Fruit fly (Drosophila melanogaster): ENCODE data around the gene BG642312.

BG642312 gene

DNA sequence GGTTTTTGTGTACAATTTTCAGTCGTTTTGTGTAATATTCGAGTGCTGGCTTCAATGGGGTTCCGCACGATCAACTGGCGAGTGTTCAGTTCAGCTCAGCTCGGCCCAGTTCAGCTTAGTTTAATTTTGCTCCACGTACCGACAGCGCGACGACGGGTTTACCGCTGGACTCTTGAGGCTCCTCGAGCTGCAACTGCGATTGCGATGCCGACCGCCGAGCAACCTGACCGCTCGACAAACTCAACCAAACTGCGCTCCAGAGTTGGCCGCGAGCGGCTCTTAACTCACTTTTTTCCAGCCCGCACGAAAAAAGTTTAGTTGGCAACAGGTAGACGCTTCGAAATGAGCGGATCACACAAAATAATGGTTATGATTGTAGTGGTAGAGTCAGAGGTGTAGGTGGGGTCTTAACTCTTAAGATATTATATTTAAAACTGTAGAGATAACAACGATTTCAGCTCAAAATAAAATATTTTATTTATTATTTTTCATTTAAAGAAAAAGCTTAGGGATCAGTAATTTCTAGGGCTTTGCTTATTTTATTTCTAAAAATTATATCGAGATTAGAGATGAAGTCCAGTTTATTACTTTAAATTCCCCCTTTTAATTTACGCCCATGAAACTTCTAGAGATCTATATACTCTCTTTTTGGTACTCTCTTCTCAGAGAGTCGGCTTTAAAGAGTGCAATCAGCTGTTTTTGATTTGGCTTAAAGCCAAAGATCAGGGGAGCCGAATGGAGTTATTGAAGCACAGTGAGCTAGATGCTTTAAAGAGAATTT is 23.4 kb upstream of the BG642312 start, which contains the start of gene Best2 (continued):
- TF ChIP-seq CG10209 (GFP tag; optimal IDR thresholded peaks at IDR 0.05) (peak; percentile 81), kni (GFP tag; optimal IDR thresholded peaks at IDR 0.05) (peak; percentile 71), CG16813 (GFP tag; IDR thresholded peaks at IDR 0.05; ENCODE audit: partially characterized antibody) (no peak), CG10431 (GFP tag; optimal IDR thresholded peaks at IDR 0.05) (peak; percentile 66), fd64A (GFP tag; optimal IDR thresholded peaks at IDR 0.05) (peak; percentile 14), TFAM (GFP tag; optimal IDR thresholded peaks at IDR 0.05) (no peak), NC2β (GFP tag; optimal IDR thresholded peaks at IDR 0.05) (peak; percentile 39), Myb (GFP tag; optimal IDR thresholded peaks at IDR 0.05) (peak; percentile 37), Hand (GFP tag; optimal IDR thresholded peaks at IDR 0.05) (peak; percentile 73), tap (tag; optimal IDR thresholded peaks at IDR 0.05) (peak; percentile 76), rib (GFP tag; IDR thresholded peaks at IDR 0.05) (peak; percentile 86), emc (GFP tag; optimal IDR thresholded peaks at IDR 0.05) (peak; percentile 43), az2 (GFP tag; optimal IDR thresholded peaks at IDR 0.05) (peak; percentile 85), Bgb (GFP tag; IDR thresholded peaks at IDR 0.05; ENCODE audit: partially characterized antibody) (peak; percentile 22; the same call in 1 of the 2 replicates), ewg (GFP tag; optimal IDR thresholded peaks at IDR 0.05) (peak; percentile 74), otp (GFP tag; IDR thresholded peaks at IDR 0.05) (peak; percentile 88), Chrac-16 (GFP tag; optimal IDR thresholded peaks at IDR 0.05) (peak; percentile 83), CG12071 (GFP tag; optimal IDR thresholded peaks at IDR 0.05) (no peak), Sry-δ (GFP tag; optimal IDR thresholded peaks at IDR 0.05) (peak; percentile 22), CG15601 (tag; optimal IDR thresholded peaks at IDR 0.05) (peak; percentile 83), Fer2 (tag; optimal IDR thresholded peaks at IDR 0.05) (peak; percentile 79), toy (GFP tag; IDR thresholded peaks at IDR 0.05) (peak; percentile 83; the same call in 1 of the 2 replicates), amos (GFP tag; IDR thresholded peaks at IDR 0.05; ENCODE audit: partially characterized antibody) (peak; percentile 34; the same call in 1 of the 2 replicates), wdn (GFP tag; IDR thresholded peaks at IDR 0.05) (peak; percentile 86), NC2α (GFP tag; optimal IDR thresholded peaks at IDR 0.05) (peak; percentile 4), cas (GFP tag; IDR thresholded peaks at IDR 0.05) (peak; percentile 75), ham (GFP tag; IDR thresholded peaks at IDR 0.05) (peak; percentile 76; the same call in 1 of the 2 replicates), ken (GFP tag; IDR thresholded peaks at IDR 0.05) (peak; percentile 84), Hmx (GFP tag; optimal IDR thresholded peaks at IDR 0.05) (peak; percentile 57), CG34224 (GFP tag; IDR thresholded peaks at IDR 0.05; ENCODE audit: partially characterized antibody) (no peak), CG12236 (GFP tag; optimal IDR thresholded peaks at IDR 0.05) (no peak), Sox102F (GFP tag; optimal IDR thresholded peaks at IDR 0.05) (peak; percentile 81), CG7786 (GFP tag; optimal IDR thresholded peaks at IDR 0.05) (peak; percentile 64), Scr (GFP tag; IDR thresholded peaks at IDR 0.05; ENCODE audit: partially characterized antibody) (no peak), cato (GFP tag; optimal IDR thresholded peaks at IDR 0.05; ENCODE audit: borderline replicate concordance) (peak; percentile 63), CG30020 (tag; optimal IDR thresholded peaks at IDR 0.05) (peak; percentile 70), CG14014 (GFP tag; IDR thresholded peaks at IDR 0.05) (peak; percentile 94), dysf (GFP tag; IDR thresholded peaks at IDR 0.05) (peak; percentile 96), CG18764 (GFP tag; optimal IDR thresholded peaks at IDR 0.05) (peak; percentile 52), CG17568 (GFP tag; optimal IDR thresholded peaks at IDR 0.05) (peak; percentile 72), Ptx1 (GFP tag; IDR thresholded peaks at IDR 0.05) (peak; percentile 94), D19A (tag; optimal IDR thresholded peaks at IDR 0.05) (peak; percentile 82), yki (optimal IDR thresholded peaks at IDR 0.05) (no peak), bsh (GFP tag; optimal IDR thresholded peaks at IDR 0.05) (peak; percentile 78 to 79), CG16815 (GFP tag; optimal IDR thresholded peaks at IDR 0.05) (peak; percentile 69), YL-1 (GFP tag; optimal IDR thresholded peaks at IDR 0.05) (peak; percentile 47), chm (GFP tag; IDR thresholded peaks at IDR 0.05) (peak; percentile 67), Meics (GFP tag; optimal IDR thresholded peaks at IDR 0.05) (peak; percentile 88), CG30403 (GFP tag; optimal IDR thresholded peaks at IDR 0.05) (peak; percentile 93)
